Worm (Caenorhabditis elegans) whole organism, L1 larva: ENCODE data around the gene flp-11.

Experiments used
- C04F5.9 ChIP-seq: sonication (generic microtip); optimal IDR thresholded peaks from 2 replicates; lab custom pipeline; 2016; ENCODE audit warnings: missing genetic modification characterization, missing compliant biosample characterization
- F16B12.6 ChIP-seq: fragments of 150-350 bp; optimal IDR thresholded peaks from 2 replicates; lab custom pipeline; 2014; ENCODE audit warnings: missing biosample characterization, missing genetic modification characterization
- Y116A8C.19 ChIP-seq: sonication (generic microtip); optimal IDR thresholded peaks from 2 replicates; lab custom pipeline; 2016; ENCODE audit warnings: missing compliant biosample characterization, missing genetic modification characterization, borderline replicate concordance
- aha-1 ChIP-seq: fragments of 150-350 bp; optimal IDR thresholded peaks from 2 replicates; lab custom pipeline; 2014; ENCODE audit warnings: missing biosample characterization, missing genetic modification characterization
- aly-2 ChIP-seq: fragments of 150-350 bp; optimal IDR thresholded peaks from 2 replicates; lab custom pipeline; 2014; ENCODE audit warnings: missing biosample characterization, missing genetic modification characterization
- ama-1 ChIP-seq: fragments of 150-350 bp; optimal IDR thresholded peaks from 2 replicates; lab custom pipeline; 2014
- ceh-8 ChIP-seq: fragments of 200-800 bp; sonication (Bioruptor generic); optimal IDR thresholded peaks from 2 replicates; lab custom pipeline; 2018; ENCODE audit warnings: mild to moderate bottlenecking, missing genetic modification characterization, moderate library complexity, missing compliant biosample characterization
- ceh-82 ChIP-seq, 3 experiments: fragments of 150-350 bp in 1 of 3; sonication (generic microtip) in 2 of 3; optimal IDR thresholded peaks; 2 replicates each; lab custom pipeline; 2014 to 2017; ENCODE audit warnings: missing biosample characterization in 3 of 3, missing genetic modification characterization in 3 of 3
- dpl-1 ChIP-seq, 3 experiments: fragments of 150-350 bp in 2 of 3; sonication (generic microtip) in 1 of 3; optimal IDR thresholded peaks; 2 replicates each; lab custom pipeline; 2014 to 2017; ENCODE audit warnings: missing biosample characterization in 3 of 3, missing genetic modification characterization in 3 of 3, missing genetic modification reagents in 3 of 3
- egl-27 ChIP-seq, 2 experiments: fragments of 150-350 bp in 1 of 2; sonication (generic microtip); optimal IDR thresholded peaks; 3 replicates each; lab custom pipeline; 2017 to 2018; ENCODE audit warnings: missing biosample characterization in 2 of 2, missing genetic modification characterization in 2 of 2, missing genetic modification reagents in 2 of 2
- elt-3 ChIP-seq, 6 experiments: fragments of 150-350 bp in 1 of 6; sonication (generic microtip); optimal IDR thresholded peaks; 2 replicates each; lab custom pipeline; 2017 to 2018; ENCODE audit warnings: missing biosample characterization in 6 of 6, missing genetic modification characterization in 6 of 6, inconsistent platforms in 1 of 6
- ets-5 ChIP-seq: fragments of 200-800 bp; sonication (Bioruptor generic); IDR thresholded peaks from 2 replicates; pipeline ENCODE4 v1.3.6; 2022; ENCODE audit warnings: missing genetic modification characterization, missing compliant biosample characterization
- fkh-10 ChIP-seq: sonication (generic microtip); optimal IDR thresholded peaks from 2 replicates; lab custom pipeline; 2017; ENCODE audit warnings: missing biosample characterization, missing genetic modification reagents, missing genetic modification characterization
- fkh-8 ChIP-seq: sonication (generic microtip); optimal IDR thresholded peaks from 2 replicates; lab custom pipeline; 2016; ENCODE audit warnings: mild to moderate bottlenecking, missing genetic modification characterization, missing compliant biosample characterization
- grh-1 ChIP-seq: fragments of 200-800 bp; sonication (Bioruptor generic); IDR thresholded peaks from 2 replicates; pipeline ENCODE4 v1.3.6; 2022; ENCODE audit warnings: missing genetic modification reagents, missing genetic modification characterization, missing compliant biosample characterization
- hlh-17 ChIP-seq: fragments of 200-800 bp; sonication (Bioruptor generic); optimal IDR thresholded peaks from 2 replicates; lab custom pipeline; 2018; ENCODE audit warnings: missing genetic modification characterization, mild to moderate bottlenecking, missing compliant biosample characterization, moderate library complexity, borderline replicate concordance
- hlh-4 ChIP-seq: sonication (generic microtip); optimal IDR thresholded peaks from 2 replicates; lab custom pipeline; 2016; ENCODE audit warnings: mild to moderate bottlenecking, missing genetic modification characterization, missing compliant biosample characterization
- hpl-2 ChIP-seq: fragments of 150-350 bp; optimal IDR thresholded peaks from 2 replicates; lab custom pipeline; 2014; ENCODE audit warnings: missing biosample characterization, missing genetic modification reagents, missing genetic modification characterization
- lin-13 ChIP-seq: fragments of 150-350 bp; optimal IDR thresholded peaks from 2 replicates; lab custom pipeline; 2014; ENCODE audit warnings: missing biosample characterization, missing genetic modification reagents, missing genetic modification characterization
- lin-14 ChIP-seq: fragments of 200-800 bp; sonication (Bioruptor generic); optimal IDR thresholded peaks from 2 replicates; lab custom pipeline; 2018; ENCODE audit warnings: mild to moderate bottlenecking, missing genetic modification characterization, moderate library complexity, missing compliant biosample characterization
- lin-15B ChIP-seq: fragments of 150-350 bp; sonication (generic microtip); optimal IDR thresholded peaks from 3 replicates; lab custom pipeline; 2014; ENCODE audit warnings: missing biosample characterization, missing genetic modification characterization
- lin-35 ChIP-seq, 2 experiments: fragments of 150-350 bp; optimal IDR thresholded peaks; 2 replicates each; lab custom pipeline; 2014; ENCODE audit warnings: missing biosample characterization in 2 of 2, missing genetic modification characterization in 2 of 2, missing genetic modification reagents in 2 of 2
- lir-3 ChIP-seq: sonication (generic microtip); optimal IDR thresholded peaks from 2 replicates; lab custom pipeline; 2016; ENCODE audit warnings: mild to moderate bottlenecking, missing genetic modification characterization, moderate library complexity, missing compliant biosample characterization; ENCODE audit not compliant: poor library complexity
- lsy-2 ChIP-seq, 2 experiments: fragments of 150-350 bp; optimal IDR thresholded peaks; 2 replicates each; lab custom pipeline; 2014; ENCODE audit warnings: missing biosample characterization in 2 of 2, missing genetic modification characterization in 2 of 2
- mep-1 ChIP-seq: fragments of 150-350 bp; optimal IDR thresholded peaks from 2 replicates; lab custom pipeline; 2014; ENCODE audit warnings: missing biosample characterization, missing genetic modification characterization
- nhr-11 ChIP-seq: fragments of 150-350 bp; optimal IDR thresholded peaks from 2 replicates; lab custom pipeline; 2014; ENCODE audit warnings: missing biosample characterization, missing genetic modification characterization
- nhr-12 ChIP-seq: sonication (generic microtip); optimal IDR thresholded peaks from 2 replicates; lab custom pipeline; 2017; ENCODE audit warnings: missing biosample characterization, missing genetic modification characterization
- nhr-47 ChIP-seq: sonication (generic microtip); optimal IDR thresholded peaks from 2 replicates; lab custom pipeline; 2016; ENCODE audit warnings: mild to moderate bottlenecking, missing genetic modification characterization, moderate library complexity, missing compliant biosample characterization
- nhr-71 ChIP-seq: sonication (generic microtip); optimal IDR thresholded peaks from 2 replicates; lab custom pipeline; 2016; ENCODE audit warnings: mild to moderate bottlenecking, missing genetic modification characterization, moderate library complexity, missing compliant biosample characterization
- nhr-77 ChIP-seq: fragments of 150-350 bp; optimal IDR thresholded peaks from 2 replicates; lab custom pipeline; 2014; ENCODE audit warnings: missing biosample characterization, missing genetic modification characterization
- pqm-1 ChIP-seq: sonication (generic microtip); optimal IDR thresholded peaks from 3 replicates; lab custom pipeline; 2017; ENCODE audit warnings: missing biosample characterization, missing genetic modification characterization
- sptf-1 ChIP-seq: fragments of 150-350 bp; optimal IDR thresholded peaks from 2 replicates; lab custom pipeline; 2014; ENCODE audit warnings: missing biosample characterization, missing genetic modification characterization
- sup-37 ChIP-seq: fragments of 200-800 bp; sonication (Bioruptor generic); optimal IDR thresholded peaks from 2 replicates; lab custom pipeline; 2018; ENCODE audit warnings: mild to moderate bottlenecking, missing genetic modification characterization, missing compliant biosample characterization
- swsn-7 ChIP-seq: sonication (generic microtip); optimal IDR thresholded peaks from 2 replicates; lab custom pipeline; 2016; ENCODE audit warnings: missing genetic modification characterization, missing compliant biosample characterization
- unc-130 ChIP-seq: fragments of 150-350 bp; optimal IDR thresholded peaks from 2 replicates; lab custom pipeline; 2017; ENCODE audit warnings: missing biosample characterization, missing genetic modification characterization, inconsistent platforms
- unc-30 ChIP-seq: sonication (generic microtip); optimal IDR thresholded peaks from 2 replicates; lab custom pipeline; 2017; ENCODE audit warnings: missing biosample characterization, missing genetic modification characterization
- unc-62 ChIP-seq: fragments of 150-350 bp; optimal IDR thresholded peaks from 2 replicates; lab custom pipeline; 2014; ENCODE audit warnings: missing biosample characterization, missing genetic modification reagents, missing genetic modification characterization
- vab-15 ChIP-seq: sonication (generic microtip); optimal IDR thresholded peaks from 2 replicates; lab custom pipeline; 2017; ENCODE audit warnings: missing genotype, mild to moderate bottlenecking, missing genetic modification characterization, missing compliant biosample characterization
- zip-4 ChIP-seq: fragments of 200-800 bp; sonication (Bioruptor generic); optimal IDR thresholded peaks from 2 replicates; lab custom pipeline; 2018; ENCODE audit warnings: mild to moderate bottlenecking, missing genetic modification characterization, moderate library complexity, missing compliant biosample characterization

The flp-11 gene

DNA sequence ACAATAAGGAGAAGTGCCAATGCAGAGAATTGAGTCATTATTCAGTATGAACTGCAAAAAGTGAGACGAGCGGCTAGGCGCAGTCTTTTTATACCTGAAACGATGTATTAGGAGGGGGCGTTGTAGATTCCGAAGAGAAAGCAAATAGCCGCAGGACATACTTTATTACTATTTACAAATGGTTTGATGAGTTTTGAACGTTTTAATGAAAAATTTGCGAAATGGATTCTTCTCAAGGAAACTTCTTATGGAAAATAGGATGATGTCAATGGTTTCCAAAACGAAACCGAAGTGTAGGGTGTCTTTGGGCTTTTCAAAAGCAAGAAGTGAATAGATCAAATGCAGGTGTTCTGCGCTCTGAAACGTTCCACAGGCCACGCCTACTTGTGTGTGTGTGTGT is at the start of gene flp-11:
flp-11 (minus strand) TSS at position 101 of the 400 bp plus-strand sequence.
- TF ChIP-seq ets-5: no peak

DNA sequence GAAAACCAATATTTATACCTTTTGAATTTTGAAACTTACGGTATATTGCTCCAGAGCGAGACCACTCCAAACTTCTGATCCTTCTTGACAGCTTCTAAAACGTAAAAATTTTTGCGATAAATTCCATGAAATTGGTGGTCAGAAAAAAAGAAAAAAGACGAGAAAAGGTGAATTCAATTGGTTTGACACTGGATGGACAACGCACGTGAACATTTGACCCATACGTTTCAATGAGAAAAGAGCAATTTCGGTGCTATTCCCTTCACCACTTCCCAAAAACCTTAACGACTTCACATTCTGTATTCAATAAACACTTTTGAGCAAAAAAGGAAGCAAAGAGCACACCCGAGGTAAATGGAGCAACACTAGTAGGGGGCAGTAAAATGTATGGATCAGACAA is 49.5 kb upstream of the flp-11 start, which contains the start of gene acc-3:
acc-3 (minus strand) TSS at position 101 of the 400 bp plus-strand sequence.
- no peak for TF ChIP-seq sup-37 (GFP tag; lab: Kevin White, UChicago)
- TF ChIP-seq nhr-12: no peak

DNA sequence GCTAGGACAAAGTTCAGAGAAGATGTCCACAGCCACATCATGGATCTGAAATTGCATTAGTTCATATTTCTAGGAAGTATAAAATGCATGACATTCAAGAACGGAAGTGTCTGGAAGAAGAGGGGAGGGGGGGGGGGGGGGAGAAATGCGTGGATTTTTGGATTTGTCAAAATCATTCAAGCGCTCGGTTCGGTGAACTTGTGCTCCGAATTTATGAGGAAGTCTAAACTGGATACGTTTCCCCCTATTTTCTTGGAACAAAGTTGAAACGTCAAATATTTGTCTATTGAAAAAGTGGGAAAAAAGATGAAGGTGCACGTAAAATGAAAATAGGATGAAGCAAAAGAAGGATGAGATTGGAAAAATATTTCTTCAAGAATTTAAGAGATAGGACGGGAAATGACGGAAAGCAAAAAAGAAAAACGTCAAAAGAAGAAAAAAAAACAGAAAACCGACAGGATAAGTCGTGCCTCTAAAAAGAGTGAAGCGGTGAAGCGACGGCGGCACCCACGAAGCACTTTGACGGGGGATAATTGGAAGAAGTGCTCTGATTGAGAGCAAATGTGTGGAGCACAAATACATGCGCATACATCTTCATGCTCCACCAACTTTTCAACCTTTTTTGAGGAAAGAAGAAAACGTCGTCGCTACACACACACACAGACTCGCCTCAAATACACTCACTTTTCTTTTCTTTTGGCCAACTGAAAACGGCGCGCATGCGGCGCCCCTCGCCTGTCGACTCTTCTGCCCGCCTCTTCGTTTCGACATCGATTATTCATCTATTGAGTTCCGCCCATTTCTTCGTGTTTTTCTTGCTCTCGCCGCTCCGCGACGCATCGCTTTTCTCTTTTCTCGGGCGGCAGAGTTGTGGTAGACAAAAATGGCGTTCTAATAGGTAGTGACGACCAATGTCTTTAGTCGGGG is 42.9 kb upstream of the flp-11 start, which contains the start of gene F55D10.4:
F55D10.4 (minus strand) TSS at position 51 of the 927 bp plus-strand sequence.
- peak; percentile 66 for TF ChIP-seq lin-14 (GFP tag; lab: Kevin White, UChicago)
- TF ChIP-seq nhr-47 (tag; lab: Kevin White, UChicago): peak; percentile 19
- no peak for TF ChIP-seq aly-2 (tag; lab: Kevin White, UChicago)
- TF ChIP-seq ceh-82 (tag; optimal IDR thresholded peaks at IDR 0.05; lab: Kevin White, UChicago): no peak
- TF ChIP-seq fkh-8 (tag; lab: Kevin White, UChicago): peak; percentile 54
- peak in 1 of 2 experiments; percentile 4 for TF ChIP-seq lsy-2 (tag; optimal IDR thresholded peaks at IDR 0.05; lab: Kevin White, UChicago)
- TF ChIP-seq C04F5.9: no peak

DNA sequence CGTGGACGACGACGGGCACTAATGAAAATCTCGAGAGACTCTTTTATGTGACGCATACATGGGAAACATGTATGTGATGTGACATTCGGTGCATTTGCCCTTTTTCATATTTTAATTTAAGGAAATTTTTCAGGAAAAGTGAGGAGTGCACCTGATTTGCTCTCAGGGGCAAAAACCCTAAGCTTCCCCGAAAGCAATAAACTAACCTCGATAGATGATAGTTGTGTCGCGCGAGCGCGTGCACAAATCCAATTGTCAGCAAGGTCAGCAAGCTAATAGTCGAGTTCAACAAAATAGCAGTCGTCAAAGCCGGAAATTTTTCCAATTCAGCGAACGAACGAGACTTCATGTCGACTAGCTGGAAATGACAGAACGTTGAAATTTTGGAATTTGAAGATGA is 40.2 kb upstream of the flp-11 start:
- TF ChIP-seq lin-15B (no peak), fkh-10 (peak; percentile 50), lin-14 (GFP tag; lab: Kevin White, UChicago) (peak; percentile 52)

DNA sequence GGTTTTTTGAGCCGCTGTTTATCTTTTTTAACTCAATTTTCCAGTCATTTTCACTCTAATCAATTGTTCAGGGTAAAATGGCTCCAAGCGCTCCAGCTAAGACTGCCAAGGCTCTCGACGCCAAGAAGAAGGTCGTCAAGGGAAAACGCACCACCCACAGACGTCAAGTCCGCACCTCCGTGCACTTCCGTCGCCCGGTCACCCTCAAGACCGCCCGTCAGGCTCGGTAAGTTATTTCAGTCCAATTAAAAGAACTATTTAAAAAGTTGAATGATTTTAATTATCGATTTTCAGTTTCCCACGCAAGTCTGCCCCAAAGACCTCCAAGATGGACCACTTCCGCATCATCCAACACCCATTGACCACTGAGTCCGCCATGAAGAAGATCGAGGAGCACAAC is 37.2 kb upstream of the flp-11 start, which contains the start of gene rpl-25.1:
rpl-25.1 (plus strand) TSS at position 72 of the 400 bp plus-strand sequence.
- TF ChIP-seq unc-30 (tag; lab: Kevin White, UChicago) (no peak), nhr-77 (tag; lab: Kevin White, UChicago) (no peak), ceh-8 (no peak), hpl-2 (GFP tag; lab: Kevin White, UChicago) (no peak), Y116A8C.19 (tag; lab: Kevin White, UChicago) (no peak), unc-130 (tag; lab: Kevin White, UChicago) (no peak)

DNA sequence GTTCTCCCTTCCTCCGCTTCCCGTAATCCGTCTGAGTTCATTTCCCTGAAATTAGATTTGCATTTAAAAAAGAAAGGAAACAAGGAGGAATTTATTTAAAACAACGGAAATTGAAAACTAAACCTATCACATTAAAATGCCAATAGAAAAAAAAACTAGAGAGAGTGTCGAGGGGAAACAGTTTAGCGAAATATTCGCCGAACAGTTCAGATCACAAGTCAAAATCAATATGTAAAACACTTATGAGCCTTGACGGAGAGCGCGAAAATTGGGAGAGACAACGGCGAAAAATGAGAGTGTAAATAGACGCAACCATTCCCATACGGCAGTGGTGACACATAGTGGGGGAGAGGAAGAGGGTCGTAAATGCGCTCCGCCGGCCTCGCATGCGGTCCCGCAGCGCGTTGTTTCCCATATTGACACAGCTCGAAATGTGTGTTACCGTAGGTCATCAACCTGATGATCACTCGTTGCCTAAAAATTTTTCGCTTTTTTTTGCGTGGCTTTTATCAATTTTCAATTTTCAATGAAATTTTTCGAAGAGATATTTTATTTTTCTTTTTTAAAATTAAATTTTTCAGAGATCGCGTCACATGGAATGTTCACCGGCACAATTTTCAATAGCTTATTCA is 33.9 kb upstream of the flp-11 start, which contains the start of the genes dnj-14 and glit-1:
dnj-14 (minus strand) TSS at position 51 of the 632 bp plus-strand sequence.
glit-1 (plus strand) TSS at position 582 of the 632 bp plus-strand sequence.
- TF ChIP-seq grh-1 (GFP tag; lab: Robert Waterston, UW): peak; percentile 73
- TF ChIP-seq lin-13 (GFP tag; lab: Kevin White, UChicago): peak; percentile 80
- peak in 3 of 6 experiments; percentile 52 to 86 (median 66) for TF ChIP-seq elt-3 (tag; optimal IDR thresholded peaks at IDR 0.05; lab: Kevin White, UChicago)
- peak in 1 of 2 experiments; percentile 4 for TF ChIP-seq egl-27 (tag; optimal IDR thresholded peaks at IDR 0.05; lab: Kevin White, UChicago)
- peak; percentile 68 for TF ChIP-seq lir-3 (tag; lab: Kevin White, UChicago)
- peak; percentile 91 for TF ChIP-seq mep-1 (tag; lab: Kevin White, UChicago)
- peak; percentile 92 for TF ChIP-seq nhr-71 (tag; lab: Kevin White, UChicago)
- no peak for TF ChIP-seq ets-5
- no peak for TF ChIP-seq unc-62 (GFP tag; lab: Kevin White, UChicago)
- TF ChIP-seq hlh-17 (GFP tag; lab: Kevin White, UChicago): no peak
- TF ChIP-seq hlh-4 (tag; lab: Kevin White, UChicago): no peak
- no peak for TF ChIP-seq nhr-12
- peak; percentile 84 to 90 for TF ChIP-seq lin-35 (GFP tag; optimal IDR thresholded peaks at IDR 0.05; lab: Kevin White, UChicago)
- TF ChIP-seq pqm-1: no peak
- TF ChIP-seq swsn-7 (tag; lab: Kevin White, UChicago): peak; percentile 89
- peak; percentile 70 for TF ChIP-seq F16B12.6 (tag; lab: Kevin White, UChicago)
- TF ChIP-seq zip-4 (GFP tag; lab: Kevin White, UChicago): peak; percentile 21
- no peak for TF ChIP-seq ama-1 (lab: Kevin White, UChicago)
- TF ChIP-seq dpl-1 (GFP tag; optimal IDR thresholded peaks at IDR 0.05; lab: Kevin White, UChicago): peak; percentile 70 to 76 (median 74)
- peak; percentile 73 for TF ChIP-seq vab-15 (tag; lab: Kevin White, UChicago)
- peak; percentile 6 for TF ChIP-seq nhr-11 (tag; lab: Kevin White, UChicago)
- peak; percentile 94 for TF ChIP-seq lin-14 (GFP tag; lab: Kevin White, UChicago)
- TF ChIP-seq ceh-82 (tag; optimal IDR thresholded peaks at IDR 0.05; lab: Kevin White, UChicago): peak; percentile 78 to 96 (median 80)
- TF ChIP-seq aha-1 (tag; lab: Kevin White, UChicago): peak; percentile 19
- no peak for TF ChIP-seq sptf-1 (tag; lab: Kevin White, UChicago)
